Worm (Caenorhabditis elegans) whole organism, L1 larva: ENCODE measurements around the gene hmg-11.

ENCODE experiments used
- C16A3.4 ChIP-seq: fragments of 150-350 bp; optimal IDR thresholded peaks from 2 replicates; lab custom pipeline; 2014; ENCODE audit warnings: missing biosample characterization, missing genetic modification characterization
- blmp-1 ChIP-seq: fragments of 150-350 bp; optimal IDR thresholded peaks from 2 replicates; lab custom pipeline; 2014; ENCODE audit warnings: missing biosample characterization, missing genetic modification characterization
- ceh-63 ChIP-seq: fragments of 200-800 bp; sonication (Bioruptor generic); optimal IDR thresholded peaks from 2 replicates; lab custom pipeline; 2018; ENCODE audit warnings: mild to moderate bottlenecking, missing genetic modification characterization, missing compliant biosample characterization
- ceh-8 ChIP-seq: fragments of 200-800 bp; sonication (Bioruptor generic); optimal IDR thresholded peaks from 2 replicates; lab custom pipeline; 2018; ENCODE audit warnings: mild to moderate bottlenecking, missing genetic modification characterization, moderate library complexity, missing compliant biosample characterization
- ceh-82 ChIP-seq, 3 experiments: fragments of 150-350 bp in 1 of 3; sonication (generic microtip) in 2 of 3; optimal IDR thresholded peaks; 2 replicates each; lab custom pipeline; 2014 to 2017; ENCODE audit warnings: missing biosample characterization in 3 of 3, missing genetic modification characterization in 3 of 3
- ceh-88 ChIP-seq: fragments of 200-800 bp; sonication (Bioruptor generic); IDR thresholded peaks from 2 replicates; pipeline ENCODE4 v1.3.6; 2022; ENCODE audit warnings: missing genetic modification characterization, missing compliant biosample characterization
- ceh-90 ChIP-seq: sonication (generic microtip); optimal IDR thresholded peaks from 2 replicates; lab custom pipeline; 2016; ENCODE audit warnings: missing genetic modification characterization, missing compliant biosample characterization
- dpl-1 ChIP-seq, 3 experiments: fragments of 150-350 bp in 2 of 3; sonication (generic microtip) in 1 of 3; optimal IDR thresholded peaks; 2 replicates each; lab custom pipeline; 2014 to 2017; ENCODE audit warnings: missing biosample characterization in 3 of 3, missing genetic modification characterization in 3 of 3, missing genetic modification reagents in 3 of 3
- dsc-1 ChIP-seq: sonication (generic microtip); optimal IDR thresholded peaks from 2 replicates; lab custom pipeline; 2016; ENCODE audit warnings: mild to moderate bottlenecking, missing genetic modification characterization, missing compliant biosample characterization
- efl-1 ChIP-seq, 4 experiments: fragments of 150-350 bp; optimal IDR thresholded peaks in 3 of 4; peaks in 1 of 4; 1 replicate in 1 of 4; 2 replicates in 3 of 4; lab custom pipeline; 2014; ENCODE audit warnings: missing biosample characterization in 2 of 4, missing genetic modification characterization in 2 of 4, missing genetic modification reagents in 2 of 4
- elt-2 ChIP-seq: sonication (generic microtip); optimal IDR thresholded peaks from 2 replicates; lab custom pipeline; 2016; ENCODE audit warnings: missing genetic modification characterization, mild to moderate bottlenecking, inconsistent platforms, missing compliant biosample characterization, missing genetic modification reagents
- fkh-8 ChIP-seq: sonication (generic microtip); optimal IDR thresholded peaks from 2 replicates; lab custom pipeline; 2016; ENCODE audit warnings: mild to moderate bottlenecking, missing genetic modification characterization, missing compliant biosample characterization
- grh-1 ChIP-seq: fragments of 200-800 bp; sonication (Bioruptor generic); IDR thresholded peaks from 2 replicates; pipeline ENCODE4 v1.3.6; 2022; ENCODE audit warnings: missing genetic modification reagents, missing genetic modification characterization, missing compliant biosample characterization
- isw-1 ChIP-seq: fragments of 200-800 bp; sonication (Bioruptor generic); IDR thresholded peaks from 2 replicates; pipeline ENCODE4 v1.3.6; 2022; ENCODE audit warnings: missing genetic modification characterization, missing compliant biosample characterization
- jun-1 ChIP-seq: fragments of 150-350 bp; optimal IDR thresholded peaks from 2 replicates; lab custom pipeline; 2014; ENCODE audit warnings: missing biosample characterization, missing genetic modification reagents, missing genetic modification characterization
- lin-13 ChIP-seq: fragments of 150-350 bp; optimal IDR thresholded peaks from 2 replicates; lab custom pipeline; 2014; ENCODE audit warnings: missing biosample characterization, missing genetic modification reagents, missing genetic modification characterization
- lin-14 ChIP-seq: fragments of 200-800 bp; sonication (Bioruptor generic); optimal IDR thresholded peaks from 2 replicates; lab custom pipeline; 2018; ENCODE audit warnings: mild to moderate bottlenecking, missing genetic modification characterization, moderate library complexity, missing compliant biosample characterization
- lin-15B ChIP-seq: fragments of 150-350 bp; sonication (generic microtip); optimal IDR thresholded peaks from 3 replicates; lab custom pipeline; 2014; ENCODE audit warnings: missing biosample characterization, missing genetic modification characterization
- lin-35 ChIP-seq, 2 experiments: fragments of 150-350 bp; optimal IDR thresholded peaks; 2 replicates each; lab custom pipeline; 2014; ENCODE audit warnings: missing biosample characterization in 2 of 2, missing genetic modification characterization in 2 of 2, missing genetic modification reagents in 2 of 2
- lin-39 ChIP-seq: fragments of 150-350 bp; optimal IDR thresholded peaks from 2 replicates; lab custom pipeline; 2014; ENCODE audit warnings: missing biosample characterization, missing genetic modification reagents, missing genetic modification characterization
- lsy-2 ChIP-seq, 2 experiments: fragments of 150-350 bp; optimal IDR thresholded peaks; 2 replicates each; lab custom pipeline; 2014; ENCODE audit warnings: missing biosample characterization in 2 of 2, missing genetic modification characterization in 2 of 2
- mdl-1 ChIP-seq, 2 experiments: fragments of 150-350 bp; optimal IDR thresholded peaks; 2 replicates each; lab custom pipeline; 2014 to 2017; ENCODE audit warnings: missing biosample characterization in 2 of 2, missing genetic modification characterization in 2 of 2, inconsistent platforms in 1 of 2
- mep-1 ChIP-seq: fragments of 150-350 bp; optimal IDR thresholded peaks from 2 replicates; lab custom pipeline; 2014; ENCODE audit warnings: missing biosample characterization, missing genetic modification characterization
- nhr-11 ChIP-seq: fragments of 150-350 bp; optimal IDR thresholded peaks from 2 replicates; lab custom pipeline; 2014; ENCODE audit warnings: missing biosample characterization, missing genetic modification characterization
- nhr-19 ChIP-seq: fragments of 200-800 bp; sonication (Bioruptor generic); conservative IDR thresholded peaks from 2 replicates; pipeline ENCODE4 v1.3.6; 2022; ENCODE audit warnings: missing genetic modification characterization, missing compliant biosample characterization
- nhr-20 ChIP-seq: sonication (generic microtip); optimal IDR thresholded peaks from 2 replicates; lab custom pipeline; 2016; ENCODE audit warnings: mild to moderate bottlenecking, missing genetic modification characterization, missing compliant biosample characterization
- nhr-47 ChIP-seq: sonication (generic microtip); optimal IDR thresholded peaks from 2 replicates; lab custom pipeline; 2016; ENCODE audit warnings: mild to moderate bottlenecking, missing genetic modification characterization, moderate library complexity, missing compliant biosample characterization
- nhr-71 ChIP-seq: sonication (generic microtip); optimal IDR thresholded peaks from 2 replicates; lab custom pipeline; 2016; ENCODE audit warnings: mild to moderate bottlenecking, missing genetic modification characterization, moderate library complexity, missing compliant biosample characterization
- nhr-76 ChIP-seq: sonication (generic microtip); optimal IDR thresholded peaks from 2 replicates; lab custom pipeline; 2017; ENCODE audit warnings: missing biosample characterization, missing genetic modification characterization
- nhr-77 ChIP-seq: fragments of 150-350 bp; optimal IDR thresholded peaks from 2 replicates; lab custom pipeline; 2014; ENCODE audit warnings: missing biosample characterization, missing genetic modification characterization
- nhr-85 ChIP-seq: sonication (generic microtip); peaks from one replicate; lab custom pipeline; 2016; ENCODE audit warnings: missing genetic modification characterization, inconsistent platforms, missing compliant biosample characterization
- nhr-90 ChIP-seq: sonication (generic microtip); optimal IDR thresholded peaks from 2 replicates; lab custom pipeline; 2016; ENCODE audit warnings: mild to moderate bottlenecking, missing genetic modification characterization, missing compliant biosample characterization; ENCODE audit not compliant: poor library complexity
- rnt-1 ChIP-seq: sonication (generic microtip); optimal IDR thresholded peaks from 2 replicates; lab custom pipeline; 2016; ENCODE audit warnings: mild to moderate bottlenecking, missing genetic modification characterization, moderate library complexity, missing compliant biosample characterization
- snpc-4 ChIP-seq: fragments of 150-350 bp; optimal IDR thresholded peaks from 2 replicates; lab custom pipeline; 2014; ENCODE audit warnings: missing biosample characterization, missing genetic modification characterization
- snu-23 ChIP-seq: sonication (generic microtip); optimal IDR thresholded peaks from 2 replicates; lab custom pipeline; 2016; ENCODE audit warnings: missing genetic modification characterization, missing compliant biosample characterization
- sox-4 ChIP-seq: sonication (generic microtip); optimal IDR thresholded peaks from 2 replicates; lab custom pipeline; 2016; ENCODE audit warnings: missing genetic modification characterization, missing compliant biosample characterization
- swsn-7 ChIP-seq: sonication (generic microtip); optimal IDR thresholded peaks from 2 replicates; lab custom pipeline; 2016; ENCODE audit warnings: missing genetic modification characterization, missing compliant biosample characterization
- tbx-2 ChIP-seq: sonication (generic microtip); optimal IDR thresholded peaks from 2 replicates; lab custom pipeline; 2016; ENCODE audit warnings: missing genetic modification characterization, missing compliant biosample characterization
- tlp-1 ChIP-seq: fragments of 150-350 bp; optimal IDR thresholded peaks from 2 replicates; lab custom pipeline; 2014; ENCODE audit warnings: missing biosample characterization, missing genetic modification characterization
- unc-130 ChIP-seq: fragments of 150-350 bp; optimal IDR thresholded peaks from 2 replicates; lab custom pipeline; 2017; ENCODE audit warnings: missing biosample characterization, missing genetic modification characterization, inconsistent platforms
- unc-62 ChIP-seq: fragments of 150-350 bp; optimal IDR thresholded peaks from 2 replicates; lab custom pipeline; 2014; ENCODE audit warnings: missing biosample characterization, missing genetic modification reagents, missing genetic modification characterization
- unc-86 ChIP-seq: sonication (generic microtip); optimal IDR thresholded peaks from 2 replicates; lab custom pipeline; 2016; ENCODE audit warnings: missing genetic modification characterization, missing compliant biosample characterization
- vab-15 ChIP-seq: sonication (generic microtip); optimal IDR thresholded peaks from 2 replicates; lab custom pipeline; 2017; ENCODE audit warnings: missing genotype, mild to moderate bottlenecking, missing genetic modification characterization, missing compliant biosample characterization
- xbp-1 ChIP-seq: sonication (generic microtip); optimal IDR thresholded peaks from 2 replicates; lab custom pipeline; 2016; ENCODE audit warnings: missing genetic modification characterization, missing compliant biosample characterization
- ztf-11 ChIP-seq, 2 experiments: sonication (generic microtip); optimal IDR thresholded peaks; 2 replicates each; lab custom pipeline; 2016 to 2017; ENCODE audit warnings: missing genetic modification characterization in 2 of 2, missing biosample characterization in 1 of 2, missing compliant biosample characterization in 1 of 2

Gene hmg-11

DNA sequence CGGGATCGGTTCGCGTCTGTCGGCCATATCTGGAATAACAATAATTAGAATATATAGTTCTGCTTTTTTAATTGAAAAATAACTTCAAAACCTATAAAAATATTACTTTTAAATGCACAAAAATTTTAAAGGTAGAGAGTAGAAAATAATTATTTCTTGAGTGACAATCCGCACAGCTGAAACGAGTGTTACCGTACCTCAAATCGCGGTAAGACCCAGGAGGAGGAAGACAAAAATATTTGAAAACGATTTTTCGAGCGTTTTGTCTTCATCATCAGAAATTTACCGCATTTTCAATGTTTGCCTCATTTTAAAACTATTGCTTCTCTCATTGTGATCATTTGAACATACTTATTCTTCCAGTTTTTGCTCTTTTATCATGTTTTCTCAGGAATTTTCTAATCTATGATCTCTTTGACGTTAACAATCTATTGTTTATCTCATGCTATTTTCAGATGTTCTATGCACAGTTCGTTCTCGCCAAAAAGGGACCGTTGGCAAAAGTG is 25.4 kb downstream of the hmg-11 start, which contains the start of the genes rpn-5 and scc-1 (continued):
- peak in 1 of 2 experiments; percentile 49 for TF ChIP-seq mdl-1 (tag; optimal IDR thresholded peaks at IDR 0.05; lab: Kevin White, UChicago)
- TF ChIP-seq C16A3.4 (tag; lab: Kevin White, UChicago), result peak; percentile 84
- peak; percentile 81 for TF ChIP-seq nhr-71 (tag; lab: Kevin White, UChicago)
- TF ChIP-seq nhr-20 (tag; lab: Kevin White, UChicago), result peak; percentile 72
- TF ChIP-seq nhr-47 (tag; lab: Kevin White, UChicago), result peak; percentile 75
- no peak for TF ChIP-seq unc-62 (GFP tag; lab: Kevin White, UChicago)
- peak; percentile 75 for TF ChIP-seq blmp-1 (tag; lab: Kevin White, UChicago)
- TF ChIP-seq tlp-1, result no peak
- peak; percentile 10 for TF ChIP-seq jun-1 (tag; lab: Kevin White, UChicago)
- TF ChIP-seq efl-1 (optimal IDR thresholded peaks at IDR 0.05; lab: Kevin White, UChicago), result peak; percentile 93 to 96
- TF ChIP-seq efl-1 (GFP tag; optimal IDR thresholded peaks at IDR 0.05 in 1 of 2; lab: Kevin White, UChicago), result peak; percentile 94 to 99
- TF ChIP-seq isw-1 (GFP tag; lab: Robert Waterston, UW), result peak; percentile 77
- peak; percentile 77 for TF ChIP-seq snu-23
- peak; percentile 58 for TF ChIP-seq nhr-90 (tag; lab: Kevin White, UChicago)
- TF ChIP-seq snpc-4 (tag; lab: Kevin White, UChicago), result peak; percentile 24
- peak; percentile 70 for TF ChIP-seq nhr-19
- peak; percentile 66 for TF ChIP-seq lin-15B (tag; lab: Kevin White, UChicago)
- TF ChIP-seq lin-14, result peak; percentile 63
- TF ChIP-seq nhr-85, result peak; percentile 31
- TF ChIP-seq ceh-88 (GFP tag; lab: Robert Waterston, UW), result peak; percentile 22; the same call in 1 of the 2 replicates
- peak; percentile 66 for TF ChIP-seq xbp-1 (tag; lab: Kevin White, UChicago)
- peak; percentile 79 for TF ChIP-seq mep-1 (tag; lab: Kevin White, UChicago)
- peak; percentile 56 for TF ChIP-seq lin-39 (tag; lab: Kevin White, UChicago)
- TF ChIP-seq ceh-90, result peak; percentile 39
- TF ChIP-seq ceh-63 (GFP tag; lab: Kevin White, UChicago), result no peak
- TF ChIP-seq nhr-77 (tag; lab: Kevin White, UChicago), result peak; percentile 42
- peak; percentile 12 for TF ChIP-seq fkh-8
- peak; percentile 67 for TF ChIP-seq tbx-2 (tag; lab: Kevin White, UChicago)
- TF ChIP-seq ceh-8 (GFP tag; lab: Kevin White, UChicago), result peak; percentile 45
- peak in 1 of 2 experiments; percentile 15 for TF ChIP-seq ztf-11 (tag; optimal IDR thresholded peaks at IDR 0.05; lab: Kevin White, UChicago)
- peak; percentile 50 for TF ChIP-seq nhr-11
- TF ChIP-seq grh-1, result no peak
- peak; percentile 91 to 95 (median 91) for TF ChIP-seq dpl-1 (GFP tag; optimal IDR thresholded peaks at IDR 0.05; lab: Kevin White, UChicago)
- peak; percentile 52 for TF ChIP-seq lin-13 (GFP tag; lab: Kevin White, UChicago)
- peak; percentile 45 for TF ChIP-seq unc-86
- peak; percentile 62 for TF ChIP-seq vab-15 (tag; lab: Kevin White, UChicago)
- TF ChIP-seq nhr-76 (tag; lab: Kevin White, UChicago), result no peak
- TF ChIP-seq unc-130, result peak; percentile 84
- TF ChIP-seq lsy-2 (tag; optimal IDR thresholded peaks at IDR 0.05; lab: Kevin White, UChicago), result peak; percentile 99 to 100
- peak; percentile 77 for TF ChIP-seq rnt-1 (tag; lab: Kevin White, UChicago)

DNA sequence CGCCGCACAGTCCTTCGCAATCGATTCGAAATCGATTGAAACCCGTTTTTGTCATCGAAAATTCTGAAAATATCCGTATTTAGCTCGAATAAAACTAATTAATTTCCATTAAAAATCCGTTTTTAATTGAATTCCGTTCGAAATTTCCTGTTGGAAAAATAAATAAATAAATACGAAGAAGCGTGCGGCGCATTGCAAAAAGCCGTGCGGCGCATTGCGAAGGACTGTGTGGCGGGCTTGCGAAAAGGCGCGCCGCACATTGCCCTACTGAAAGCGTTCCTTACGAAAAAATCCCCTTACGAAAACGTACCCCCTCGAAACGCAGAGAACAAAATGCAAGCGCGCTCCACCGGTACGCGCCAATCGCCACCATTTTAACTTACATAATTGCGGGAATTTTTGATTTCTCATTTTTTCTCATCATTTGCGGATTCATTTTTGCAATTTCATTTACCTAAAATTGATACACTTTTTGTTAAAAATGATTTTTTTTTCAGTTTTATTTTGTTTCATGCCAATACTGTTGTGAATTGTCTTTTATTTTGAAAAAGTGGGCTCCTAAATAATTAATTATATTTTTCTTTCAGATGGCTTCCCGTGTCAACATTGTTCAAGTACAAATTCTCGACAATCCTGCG is 28.7 kb downstream of the hmg-11 start, which contains the start of gene unc-85:
unc-85 (plus strand) TSS at position 588 of the 638 bp plus-strand sequence.
- peak in 2 of 3 experiments; percentile 24 to 65 for TF ChIP-seq ceh-82 (tag; optimal IDR thresholded peaks at IDR 0.05; lab: Kevin White, UChicago)
- peak; percentile 44 to 80 (median 70) for TF ChIP-seq dpl-1 (GFP tag; optimal IDR thresholded peaks at IDR 0.05; lab: Kevin White, UChicago)
- TF ChIP-seq rnt-1 (tag; lab: Kevin White, UChicago), result peak; percentile 70
- peak; percentile 61 for TF ChIP-seq xbp-1 (tag; lab: Kevin White, UChicago)
- peak; percentile 82 for TF ChIP-seq nhr-47 (tag; lab: Kevin White, UChicago)
- peak; percentile 73 for TF ChIP-seq swsn-7
- TF ChIP-seq blmp-1 (tag; lab: Kevin White, UChicago), result peak; percentile 20
- TF ChIP-seq nhr-19, result peak; percentile 94
- TF ChIP-seq ceh-88 (GFP tag; lab: Robert Waterston, UW), result peak; percentile 77
- TF ChIP-seq lin-15B (tag; lab: Kevin White, UChicago), result peak; percentile 71
- TF ChIP-seq fkh-8, result peak; percentile 54
- TF ChIP-seq nhr-20 (tag; lab: Kevin White, UChicago), result peak; percentile 73
- peak; percentile 60 for TF ChIP-seq elt-2 (tag; lab: Kevin White, UChicago)
- peak in 1 of 2 experiments; percentile 29 for TF ChIP-seq ztf-11 (tag; optimal IDR thresholded peaks at IDR 0.05; lab: Kevin White, UChicago)
- peak; percentile 50 for TF ChIP-seq unc-130
- peak; percentile 77 for TF ChIP-seq nhr-90 (tag; lab: Kevin White, UChicago)
- peak; percentile 19 for TF ChIP-seq ceh-8 (GFP tag; lab: Kevin White, UChicago)
- peak; percentile 52 for TF ChIP-seq jun-1 (tag; lab: Kevin White, UChicago)
- TF ChIP-seq sox-4, result peak; percentile 40
- peak; percentile 89 for TF ChIP-seq nhr-85
- peak; percentile 63 for TF ChIP-seq C16A3.4 (tag; lab: Kevin White, UChicago)
- peak; percentile 69 for TF ChIP-seq tbx-2 (tag; lab: Kevin White, UChicago)
- TF ChIP-seq snu-23, result peak; percentile 76
- peak; percentile 8 for TF ChIP-seq vab-15 (tag; lab: Kevin White, UChicago)
- TF ChIP-seq nhr-77 (tag; lab: Kevin White, UChicago), result peak; percentile 22
- TF ChIP-seq isw-1 (GFP tag; lab: Robert Waterston, UW), result peak; percentile 88
- TF ChIP-seq lin-35 (GFP tag; optimal IDR thresholded peaks at IDR 0.05; lab: Kevin White, UChicago), result peak; percentile 43 to 80
- peak; percentile 47 for TF ChIP-seq dsc-1
